Worm (Caenorhabditis elegans): ENCODE measurements around the gene C02D5.4.

DNA sequence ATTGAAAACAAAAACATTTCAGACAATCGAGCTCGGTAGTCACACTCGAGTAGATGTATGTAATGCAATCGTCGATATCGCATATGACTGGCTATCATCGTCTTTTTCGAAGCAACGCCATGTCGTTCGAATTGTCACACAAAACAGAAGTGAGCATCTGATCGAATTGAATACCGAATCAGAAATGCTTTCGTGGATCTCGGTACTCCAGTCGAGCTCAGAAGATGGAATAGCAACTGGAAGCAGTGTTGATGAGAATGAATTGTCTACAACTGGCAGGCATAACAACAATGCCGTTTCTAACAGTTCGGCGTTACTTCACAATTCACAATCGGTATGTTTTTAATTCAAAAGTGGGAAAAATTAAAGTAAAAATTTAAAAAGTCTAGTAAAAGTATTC lies 42.7 kb upstream of the C02D5.4 start:
- TF ChIP-seq lin-11 (tag; optimal IDR thresholded peaks at IDR 0.05) (no peak), pag-3 (tag; optimal IDR thresholded peaks at IDR 0.05; ENCODE audit: borderline replicate concordance) (no peak), pha-4 (tag; optimal IDR thresholded peaks at IDR 0.05) (no peak), hlh-13 (GFP tag; optimal IDR thresholded peaks at IDR 0.05) (no peak), elt-2 (tag; optimal IDR thresholded peaks at IDR 0.05) (no peak), nhr-11 (tag; optimal IDR thresholded peaks at IDR 0.05) (no peak), Y22D7AL.16 (tag; optimal IDR thresholded peaks at IDR 0.05) (no peak), zip-5 (tag; optimal IDR thresholded peaks at IDR 0.05) (no peak), hlh-15 (tag; optimal IDR thresholded peaks at IDR 0.05) (no peak), ets-4 (tag; optimal IDR thresholded peaks at IDR 0.05) (no peak)

All from whole organism, late embryonic.